Fruit fly (Drosophila melanogaster): ENCODE results near the gene CG11619.

Gene CG11619

DNA sequence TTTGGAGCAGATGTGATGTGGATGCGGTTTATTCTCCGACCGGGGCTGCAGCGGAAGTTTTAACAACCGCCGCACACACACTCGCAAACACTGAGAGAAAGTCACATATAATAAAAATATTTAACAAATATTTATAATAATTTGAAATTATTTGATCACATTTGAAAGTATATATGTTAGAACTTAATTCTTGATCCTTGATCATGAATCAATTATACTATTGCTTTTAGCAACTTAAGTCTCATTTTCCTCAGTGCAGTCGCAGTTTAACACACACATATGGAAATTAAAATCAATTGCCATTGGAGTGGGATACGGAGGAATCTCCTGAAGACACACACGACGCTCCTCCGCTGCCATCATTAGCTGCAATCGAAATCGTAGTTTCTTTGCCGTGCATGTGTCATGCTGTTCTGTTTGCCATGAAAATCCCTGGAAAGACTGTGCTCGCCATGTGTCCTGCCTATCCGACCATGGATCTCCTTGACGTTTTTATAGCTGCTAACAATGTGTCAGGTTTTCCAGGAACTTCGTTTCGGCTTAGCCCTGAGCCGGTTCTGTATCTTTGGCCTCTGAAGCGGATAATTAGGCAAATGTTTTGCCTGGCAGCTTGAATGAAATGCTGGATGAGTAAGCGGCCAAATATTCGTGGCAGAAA, 45.2 kb upstream of the CG11619 start (continued):
- TF ChIP-seq ken (GFP tag; IDR thresholded peaks at IDR 0.05), result peak; percentile 58; the same call in 1 of the 3 replicates
- no peak for TF ChIP-seq gro (GFP tag; optimal IDR thresholded peaks at IDR 0.05)
- TF ChIP-seq CG13123 (GFP tag; optimal IDR thresholded peaks at IDR 0.05), result peak; percentile 47
- TF ChIP-seq corto (GFP tag; optimal IDR thresholded peaks at IDR 0.05), result peak; percentile 43
- no peak for TF ChIP-seq CG14050 (GFP tag; IDR thresholded peaks at IDR 0.05)
- TF ChIP-seq HLH54F (GFP tag; optimal IDR thresholded peaks at IDR 0.05), result no peak
- no peak for TF ChIP-seq fu2 (GFP tag; optimal IDR thresholded peaks at IDR 0.05)
- no peak for TF ChIP-seq CG31224 (GFP tag; IDR thresholded peaks at IDR 0.05)
- peak; percentile 43; the same call in 1 of the 2 replicates for TF ChIP-seq CG11696 (GFP tag; IDR thresholded peaks at IDR 0.05)
- TF ChIP-seq NC2β (GFP tag; optimal IDR thresholded peaks at IDR 0.05), result no peak
- peak; percentile 59; the same call in 1 of the 2 replicates for TF ChIP-seq ttk (GFP tag; IDR thresholded peaks at IDR 0.05)
- peak; percentile 40 for TF ChIP-seq Hsf (GFP tag; optimal IDR thresholded peaks at IDR 0.05)
- TF ChIP-seq lbe (GFP tag; optimal IDR thresholded peaks at IDR 0.05), result peak; percentile 53
- no peak for TF ChIP-seq Camta (GFP tag; optimal IDR thresholded peaks at IDR 0.05)
- peak in 1 of 2 experiments; percentile 37 for TF ChIP-seq chif (GFP tag; optimal IDR thresholded peaks at IDR 0.05)
- no peak for TF ChIP-seq ash1 (GFP tag; optimal IDR thresholded peaks at IDR 0.05)
- TF ChIP-seq pnt (GFP tag; optimal IDR thresholded peaks at IDR 0.05), result no peak
- TF ChIP-seq sisA (GFP tag; IDR thresholded peaks at IDR 0.05), result peak; percentile 68
- TF ChIP-seq otp (GFP tag; IDR thresholded peaks at IDR 0.05), result 0 out of 3 replicates have a peak, but pooled peaks have one; percentile 55
- TF ChIP-seq CG10147 (GFP tag; optimal IDR thresholded peaks at IDR 0.05), result peak; percentile 3
- TF ChIP-seq CG7271 (tag; optimal IDR thresholded peaks at IDR 0.05), result peak; percentile 83
- TF ChIP-seq CG14667 (GFP tag; IDR thresholded peaks at IDR 0.05), result peak; percentile 60; the same call in 1 of the 2 replicates
- TF ChIP-seq pb (GFP tag; optimal IDR thresholded peaks at IDR 0.05), result no peak
- TF ChIP-seq knrl (GFP tag; IDR thresholded peaks at IDR 0.05; ENCODE audit: partially characterized antibody), result no peak
- peak; percentile 54; the same call in 2 of the 3 replicates for TF ChIP-seq CG34422 (GFP tag; IDR thresholded peaks at IDR 0.05)
- TF ChIP-seq pita (GFP tag; optimal IDR thresholded peaks at IDR 0.05), result no peak
- no peak for TF ChIP-seq slp2 (GFP tag; optimal IDR thresholded peaks at IDR 0.05)
- peak; percentile 35; the same call in 1 of the 2 replicates for TF ChIP-seq CG4730 (GFP tag; IDR thresholded peaks at IDR 0.05)
- peak; percentile 89 for TF ChIP-seq CG2202 (tag; optimal IDR thresholded peaks at IDR 0.05)
- TF ChIP-seq cas (GFP tag; IDR thresholded peaks at IDR 0.05), result no peak
- no peak for TF ChIP-seq bigmax (GFP tag; optimal IDR thresholded peaks at IDR 0.05)
- no peak for TF ChIP-seq exex (tag; optimal IDR thresholded peaks at IDR 0.05)
- TF ChIP-seq CG14014 (GFP tag; IDR thresholded peaks at IDR 0.05), result peak; percentile 28; the same call in 1 of the 2 replicates
- TF ChIP-seq btn (GFP tag; optimal IDR thresholded peaks at IDR 0.05), result no peak
- TF ChIP-seq CG8089 (GFP tag; optimal IDR thresholded peaks at IDR 0.05), result no peak
- no peak for TF ChIP-seq CG18011 (GFP tag; optimal IDR thresholded peaks at IDR 0.05)
- TF ChIP-seq Sry-δ (GFP tag; optimal IDR thresholded peaks at IDR 0.05), result no peak
- TF ChIP-seq rib (GFP tag; IDR thresholded peaks at IDR 0.05), result no peak
- TF ChIP-seq ranshi (GFP tag; IDR thresholded peaks at IDR 0.05), result peak; percentile 73
- TF ChIP-seq Kr (GFP tag; optimal IDR thresholded peaks at IDR 0.05), result no peak
- TF ChIP-seq Max (GFP tag; optimal IDR thresholded peaks at IDR 0.05), result peak; percentile 54
- no peak for TF ChIP-seq CG12744 (GFP tag; optimal IDR thresholded peaks at IDR 0.05)
- TF ChIP-seq CG6683 (GFP tag; optimal IDR thresholded peaks at IDR 0.05), result no peak
- TF ChIP-seq Dref (GFP tag; IDR thresholded peaks at IDR 0.05), result no peak
- TF ChIP-seq CTCF (GFP tag; optimal IDR thresholded peaks at IDR 0.05), result no peak
- no peak for TF ChIP-seq NFAT (GFP tag; IDR thresholded peaks at IDR 0.05)
- TF ChIP-seq CG5953 (GFP tag; IDR thresholded peaks at IDR 0.05), result no peak
- peak; percentile 19 for TF ChIP-seq CG15479 (GFP tag; optimal IDR thresholded peaks at IDR 0.05)
- TF ChIP-seq NfI (GFP tag; optimal IDR thresholded peaks at IDR 0.05), result peak; percentile 14
- peak; percentile 70 for TF ChIP-seq CG8359 (GFP tag; optimal IDR thresholded peaks at IDR 0.05; ENCODE audit: borderline replicate concordance)
- TF ChIP-seq bcd (GFP tag; optimal IDR thresholded peaks at IDR 0.05), result peak; percentile 53
